Fruit fly (Drosophila melanogaster) whole organism, embryonic: ENCODE data around the gene ebd1.
A peak's percentile ranks its signal among the peaks of the same experiment; 100 is the strongest.

Experiments
- CG10979 ChIP-seq: fragments of 200-800 bp; sonication (Bioruptor generic); optimal IDR thresholded peaks from 2 replicates; lab custom pipeline; 2018; ENCODE audit warnings: missing biosample characterization, mild to moderate bottlenecking, missing genetic modification characterization, moderate library complexity
- CG1233 ChIP-seq: fragments of 200-800 bp; sonication (Bioruptor generic); optimal IDR thresholded peaks from 4 replicates; lab custom pipeline; 2018; ENCODE audit warnings: missing biosample characterization, mild to moderate bottlenecking, missing genetic modification characterization
- CG14050 ChIP-seq: fragments of 200-800 bp; sonication (Bioruptor generic); IDR thresholded peaks from 3 replicates; pipeline ENCODE4 v1.3.6; 2022; ENCODE audit warnings: missing biosample characterization, missing genetic modification characterization
- CG15514 ChIP-seq: fragments of 200-800 bp; sonication (Bioruptor generic); optimal IDR thresholded peaks from 3 replicates; lab custom pipeline; 2017; ENCODE audit warnings: missing biosample characterization, missing genetic modification characterization, mild to moderate bottlenecking, moderate library complexity, missing genetic modification reagents
- CG16779 ChIP-seq: fragments of 200-800 bp; sonication (Bioruptor generic); IDR thresholded peaks from 2 replicates; pipeline ENCODE4 v1.3.6; 2022; ENCODE audit warnings: missing biosample characterization, missing genetic modification characterization
- CG16815 ChIP-seq: fragments of 200-800 bp; sonication (Bioruptor generic); optimal IDR thresholded peaks from 3 replicates; lab custom pipeline; 2017; ENCODE audit warnings: missing biosample characterization, mild to moderate bottlenecking, missing genetic modification characterization
- CG2129 ChIP-seq: fragments of 200-800 bp; sonication (Bioruptor generic); IDR thresholded peaks from 2 replicates; pipeline ENCODE4 v1.3.6; 2022; ENCODE audit warnings: missing biosample characterization, missing genetic modification characterization; ENCODE audit not compliant: partially characterized antibody
- CG31441 ChIP-seq: fragments of 200-800 bp; sonication (Bioruptor generic); IDR thresholded peaks from 2 replicates; pipeline ENCODE4 v1.3.6; 2022; ENCODE audit warnings: missing biosample characterization, missing genetic modification characterization
- CG33557 ChIP-seq: fragments of 200-800 bp; sonication (Bioruptor generic); optimal IDR thresholded peaks from 2 replicates; lab custom pipeline; 2019; ENCODE audit warnings: missing biosample characterization, mild to moderate bottlenecking, missing genetic modification characterization, moderate library complexity
- CG43689 ChIP-seq: fragments of 200-800 bp; sonication (Bioruptor generic); IDR thresholded peaks from 2 replicates; pipeline ENCODE4 v1.3.6; 2022; ENCODE audit warnings: missing biosample characterization, missing genetic modification characterization
- CG4617 ChIP-seq: fragments of 200-800 bp; sonication (Bioruptor generic); optimal IDR thresholded peaks from 3 replicates; lab custom pipeline; 2016; ENCODE audit warnings: missing biosample characterization, missing genetic modification characterization, borderline replicate concordance
- CG6765 ChIP-seq: fragments of 200-800 bp; sonication (Bioruptor generic); optimal IDR thresholded peaks from 3 replicates; lab custom pipeline; 2017; ENCODE audit warnings: missing biosample characterization, mild to moderate bottlenecking, missing genetic modification characterization
- CG6854 ChIP-seq: fragments of 200-800 bp; sonication (Bioruptor generic); optimal IDR thresholded peaks from 3 replicates; lab custom pipeline; 2017; ENCODE audit warnings: missing biosample characterization, mild to moderate bottlenecking, missing genetic modification characterization
- CG7786 ChIP-seq: fragments of 200-800 bp; sonication (Bioruptor generic); optimal IDR thresholded peaks from 2 replicates; lab custom pipeline; 2016; ENCODE audit warnings: missing biosample characterization, missing genetic modification characterization
- CG8290 ChIP-seq, 3 experiments: fragments of 200-800 bp; sonication (Bioruptor generic); optimal IDR thresholded peaks; 2 replicates each; lab custom pipeline; 2016 to 2019; ENCODE audit warnings: missing biosample characterization in 3 of 3, missing genetic modification characterization in 3 of 3, mild to moderate bottlenecking in 2 of 3, moderate library complexity in 1 of 3
- CHES-1-like ChIP-seq: fragments of 200-800 bp; sonication (Bioruptor generic); optimal IDR thresholded peaks from 2 replicates; lab custom pipeline; 2016; ENCODE audit warnings: missing biosample characterization, missing genetic modification characterization
- Dip3 ChIP-seq: fragments of 200-800 bp; sonication (Bioruptor generic); optimal IDR thresholded peaks from 3 replicates; lab custom pipeline; 2016; ENCODE audit warnings: missing biosample characterization, missing genetic modification characterization
- ERR ChIP-seq: fragments of 200-800 bp; sonication (Bioruptor generic); optimal IDR thresholded peaks from 2 replicates; lab custom pipeline; 2016; ENCODE audit warnings: missing biosample characterization, missing genetic modification characterization
- H2.0 ChIP-seq: fragments of 200-800 bp; sonication (Bioruptor generic); IDR thresholded peaks from 2 replicates; pipeline ENCODE4 v1.3.6; 2022; ENCODE audit warnings: missing biosample characterization, missing genetic modification characterization
- HLHmδ ChIP-seq: fragments of 200-800 bp; sonication (Bioruptor generic); optimal IDR thresholded peaks from 2 replicates; lab custom pipeline; 2018; ENCODE audit warnings: missing biosample characterization, mild to moderate bottlenecking, missing genetic modification characterization, moderate library complexity
- Hand ChIP-seq: fragments of 200-800 bp; sonication (Bioruptor generic); optimal IDR thresholded peaks from 2 replicates; lab custom pipeline; 2017; ENCODE audit warnings: mild to moderate bottlenecking, missing biosample characterization, missing genetic modification reagents, missing genetic modification characterization
- MESR4 ChIP-seq: fragments of 200-800 bp; sonication (Bioruptor generic); optimal IDR thresholded peaks from 2 replicates; lab custom pipeline; 2018; ENCODE audit warnings: missing biosample characterization, mild to moderate bottlenecking, missing genetic modification characterization, moderate library complexity
- NfI ChIP-seq: fragments of 200-800 bp; sonication (Bioruptor generic); optimal IDR thresholded peaks from 3 replicates; lab custom pipeline; 2018; ENCODE audit warnings: missing biosample characterization, mild to moderate bottlenecking, missing genetic modification characterization, moderate library complexity
- Optix ChIP-seq: fragments of 200-800 bp; sonication (Bioruptor generic); IDR thresholded peaks from 3 replicates; pipeline ENCODE4 v1.3.6; 2022; ENCODE audit warnings: missing biosample characterization, missing genetic modification characterization
- Ptx1 ChIP-seq: fragments of 200-800 bp; sonication (Bioruptor generic); IDR thresholded peaks from 2 replicates; pipeline ENCODE4 v1.3.6; 2022; ENCODE audit warnings: missing biosample characterization, missing genetic modification characterization
- Side ChIP-seq: fragments of 200-800 bp; sonication (Bioruptor generic); optimal IDR thresholded peaks from 2 replicates; lab custom pipeline; 2016; ENCODE audit warnings: missing biosample characterization, missing genetic modification characterization
- Tbp ChIP-seq: fragments of >200 bp; optimal IDR thresholded peaks from 2 replicates; lab custom pipeline; 2018; ENCODE audit warnings: missing biosample characterization, missing genetic modification characterization
- ap ChIP-seq: fragments of 200-800 bp; sonication (Bioruptor generic); IDR thresholded peaks from 2 replicates; pipeline ENCODE4 v1.3.6; 2022; ENCODE audit warnings: missing biosample characterization, missing genetic modification characterization
- bcd ChIP-seq: fragments of 200-800 bp; sonication (Bioruptor generic); optimal IDR thresholded peaks from 2 replicates; lab custom pipeline; 2017; ENCODE audit warnings: missing biosample characterization, mild to moderate bottlenecking, missing genetic modification characterization
- chif ChIP-seq, 2 experiments: fragments of 200-800 bp; sonication (Bioruptor generic); optimal IDR thresholded peaks; 3 replicates each; lab custom pipeline; 2016; ENCODE audit warnings: missing biosample characterization in 2 of 2, missing genetic modification characterization in 2 of 2
- crol ChIP-seq: fragments of 200-800 bp; sonication (Bioruptor generic); IDR thresholded peaks from 2 replicates; pipeline ENCODE4 v1.3.6; 2022; ENCODE audit warnings: missing biosample characterization, missing genetic modification characterization
- danr ChIP-seq: fragments of 200-800 bp; sonication (Bioruptor generic); IDR thresholded peaks from 2 replicates; pipeline ENCODE4 v1.3.6; 2022; ENCODE audit warnings: missing biosample characterization, missing genetic modification characterization
- dmrt11E ChIP-seq: fragments of 200-800 bp; sonication (Bioruptor generic); optimal IDR thresholded peaks from 3 replicates; lab custom pipeline; 2018; ENCODE audit warnings: missing biosample characterization, mild to moderate bottlenecking, missing genetic modification characterization, moderate library complexity
- dysf ChIP-seq: fragments of 200-800 bp; sonication (Bioruptor generic); IDR thresholded peaks from 3 replicates; pipeline ENCODE4 v1.3.6; 2022; ENCODE audit warnings: missing biosample characterization, missing genetic modification characterization
- fd96Cb ChIP-seq: fragments of 200-800 bp; sonication (Bioruptor generic); optimal IDR thresholded peaks from 2 replicates; lab custom pipeline; 2018; ENCODE audit warnings: missing biosample characterization, mild to moderate bottlenecking, missing genetic modification characterization, moderate library complexity
- gt ChIP-seq: fragments of 200-800 bp; sonication (Bioruptor generic); IDR thresholded peaks from 2 replicates; pipeline ENCODE4 v1.3.6; 2022; ENCODE audit warnings: missing biosample characterization, missing genetic modification characterization
- ind ChIP-seq: fragments of 200-800 bp; sonication (Bioruptor generic); optimal IDR thresholded peaks from 3 replicates; lab custom pipeline; 2016; ENCODE audit warnings: missing biosample characterization, missing genetic modification characterization
- kni ChIP-seq: fragments of 200-800 bp; sonication (Bioruptor generic); optimal IDR thresholded peaks from 3 replicates; lab custom pipeline; 2017; ENCODE audit warnings: mild to moderate bottlenecking, missing biosample characterization, missing genetic modification reagents, missing genetic modification characterization
- lab ChIP-seq: fragments of 200-800 bp; sonication (Bioruptor generic); optimal IDR thresholded peaks from 3 replicates; lab custom pipeline; 2017; ENCODE audit warnings: missing biosample characterization, missing genetic modification characterization, mild to moderate bottlenecking, moderate library complexity, missing genetic modification reagents
- mirr ChIP-seq: fragments of 200-800 bp; sonication (Bioruptor generic); optimal IDR thresholded peaks from 3 replicates; lab custom pipeline; 2018; ENCODE audit warnings: missing biosample characterization, mild to moderate bottlenecking, missing genetic modification characterization
- mld ChIP-seq: fragments of 200-800 bp; sonication (Bioruptor generic); IDR thresholded peaks from 3 replicates; pipeline ENCODE4 v1.3.6; 2022; ENCODE audit warnings: missing biosample characterization, missing genetic modification characterization; ENCODE audit not compliant: partially characterized antibody
- ranshi ChIP-seq: fragments of 200-800 bp; sonication (Bioruptor generic); IDR thresholded peaks from 2 replicates; pipeline ENCODE4 v1.3.6; 2022; ENCODE audit warnings: missing biosample characterization, missing genetic modification characterization
- sens ChIP-seq: fragments of 200-800 bp; sonication (Bioruptor generic); peaks from one replicate; lab custom pipeline; 2016; ENCODE audit warnings: missing biosample characterization, missing genetic modification characterization
- seq ChIP-seq: fragments of 200-800 bp; sonication (Bioruptor generic); IDR thresholded peaks from 2 replicates; pipeline ENCODE4 v1.3.6; 2022; ENCODE audit warnings: missing biosample characterization, missing genetic modification characterization
- sisA ChIP-seq: fragments of 200-800 bp; sonication (Bioruptor generic); IDR thresholded peaks from 2 replicates; pipeline ENCODE4 v1.3.6; 2022; ENCODE audit warnings: missing biosample characterization, missing genetic modification characterization
- toy ChIP-seq: fragments of 200-800 bp; sonication (Bioruptor generic); IDR thresholded peaks from 2 replicates; pipeline ENCODE4 v1.3.6; 2022; ENCODE audit warnings: missing biosample characterization, missing genetic modification characterization
- ttk ChIP-seq: fragments of 200-800 bp; sonication (Bioruptor generic); IDR thresholded peaks from 2 replicates; pipeline ENCODE4 v2.1.2; 2022; ENCODE audit warnings: missing biosample characterization, missing genetic modification characterization
- twi ChIP-seq: fragments of 200-800 bp; optimal IDR thresholded peaks from 2 replicates; lab custom pipeline; 2019; ENCODE audit warnings: missing biosample characterization, mild to moderate bottlenecking, missing genetic modification characterization, moderate library complexity
- vvl ChIP-seq: fragments of 200-800 bp; sonication (Bioruptor generic); IDR thresholded peaks from 2 replicates; pipeline ENCODE4 v1.3.6; 2022; ENCODE audit warnings: missing biosample characterization, missing genetic modification characterization

Gene ebd1

DNA sequence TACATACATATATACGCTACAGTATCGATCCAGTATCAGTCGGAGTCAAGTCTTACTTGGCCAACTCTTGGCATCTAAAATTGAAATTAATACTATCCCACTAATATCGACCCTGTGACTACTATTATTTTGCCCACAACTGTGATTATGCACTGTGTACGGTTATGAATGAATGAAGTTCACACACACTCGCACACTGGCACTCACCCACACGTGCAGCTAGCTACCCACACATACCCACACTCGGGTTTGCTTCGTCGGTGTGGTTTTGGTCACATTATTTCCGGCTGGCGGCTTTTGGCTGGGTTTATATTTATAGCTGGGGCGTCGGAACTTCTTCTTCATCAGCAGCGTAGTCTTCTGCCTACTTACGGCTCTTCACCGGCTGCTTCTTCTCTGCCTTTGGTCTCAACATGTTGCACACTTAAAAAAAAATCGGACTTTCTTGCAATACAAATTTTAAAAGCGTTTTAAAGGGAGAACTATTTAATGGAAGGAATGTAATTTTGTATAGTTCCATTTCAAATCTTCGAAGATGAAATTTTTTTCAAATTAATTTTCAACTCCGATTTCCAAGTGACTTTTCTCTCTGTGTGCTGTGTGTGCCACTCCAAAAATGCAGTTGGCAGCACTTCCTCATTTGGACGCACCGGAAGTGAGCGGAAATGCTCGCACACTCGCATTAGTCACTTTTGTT lies 50.9 kb downstream of the ebd1 start (continued):
- TF ChIP-seq CG33557 (GFP tag; lab: Kevin White, UChicago) = peak; percentile 94
- TF ChIP-seq Tbp (GFP tag; lab: Kevin White, UChicago) = no peak
- TF ChIP-seq toy (GFP tag; lab: Robert Waterston, UW) = peak; percentile 26; the same call in 1 of the 2 replicates
- peak; percentile 90 for TF ChIP-seq CG31441
- peak; percentile 77 for TF ChIP-seq Dip3 (GFP tag; lab: Kevin White, UChicago)
- TF ChIP-seq Optix = peak; percentile 89
- peak; percentile 89 for TF ChIP-seq Ptx1 (GFP tag; lab: Robert Waterston, UW)
- peak; percentile 88 for TF ChIP-seq ap (GFP tag; lab: Robert Waterston, UW)
- 0 out of 2 replicates have a peak, but pooled peaks have one; percentile 29 for TF ChIP-seq CG16779 (GFP tag; lab: Robert Waterston, UW)
- peak; percentile 82 for TF ChIP-seq ranshi (GFP tag; lab: Robert Waterston, UW)
- TF ChIP-seq fd96Cb (tag; lab: Kevin White, UChicago) = peak; percentile 94
- TF ChIP-seq ind (GFP tag; lab: Kevin White, UChicago) = peak; percentile 89
- TF ChIP-seq seq (GFP tag; lab: Robert Waterston, UW) = peak; percentile 88
- TF ChIP-seq MESR4 (GFP tag; lab: Kevin White, UChicago) = peak; percentile 6
- TF ChIP-seq CG10979 (tag; lab: Kevin White, UChicago) = peak; percentile 96
- peak; percentile 92 for TF ChIP-seq ttk (GFP tag; lab: Robert Waterston, UW)
- peak; percentile 38 for TF ChIP-seq CG15514 (GFP tag; lab: Kevin White, UChicago)
- peak; percentile 88 for TF ChIP-seq CG14050
- peak; percentile 82 for TF ChIP-seq twi (tag; lab: Kevin White, UChicago)
- peak; percentile 85 for TF ChIP-seq Side (GFP tag; lab: Kevin White, UChicago)
- TF ChIP-seq vvl = peak; percentile 93
- no peak; the same call in 1 of the 2 replicates for TF ChIP-seq crol (GFP tag; lab: Robert Waterston, UW)
- TF ChIP-seq mld (GFP tag; lab: Robert Waterston, UW) = no peak
- TF ChIP-seq H2.0 = peak; percentile 90
- TF ChIP-seq CG6765 (GFP tag; lab: Kevin White, UChicago) = peak; percentile 64
- peak; percentile 99 for TF ChIP-seq sens (GFP tag; lab: Kevin White, UChicago)
- TF ChIP-seq CG4617 (GFP tag; lab: Kevin White, UChicago) = peak; percentile 73
- peak; percentile 82 for TF ChIP-seq gt (GFP tag; lab: Robert Waterston, UW)
- TF ChIP-seq CG6854 (GFP tag; lab: Kevin White, UChicago) = peak; percentile 76
- TF ChIP-seq CG16815 (GFP tag; lab: Kevin White, UChicago) = peak; percentile 88
- peak; percentile 93 for TF ChIP-seq sisA (GFP tag; lab: Robert Waterston, UW)
- TF ChIP-seq CG43689 (GFP tag; lab: Robert Waterston, UW) = peak; percentile 79
- no peak for TF ChIP-seq mirr (GFP tag; lab: Kevin White, UChicago)
- TF ChIP-seq lab (GFP tag; lab: Kevin White, UChicago) = peak; percentile 88
- no peak for TF ChIP-seq HLHmδ (GFP tag; lab: Kevin White, UChicago)
- TF ChIP-seq dmrt11E (tag; lab: Kevin White, UChicago) = peak; percentile 97
- TF ChIP-seq CG8290 (GFP tag; optimal IDR thresholded peaks at IDR 0.05; lab: Kevin White, UChicago) = peak; percentile 93
- TF ChIP-seq CG8290 (tag; optimal IDR thresholded peaks at IDR 0.05; lab: Kevin White, UChicago) = peak; percentile 35 to 76
- TF ChIP-seq chif (GFP tag; optimal IDR thresholded peaks at IDR 0.05; lab: Kevin White, UChicago) = peak; percentile 94 to 97
- TF ChIP-seq NfI = peak; percentile 84
- peak; percentile 50 for TF ChIP-seq Hand (GFP tag; lab: Kevin White, UChicago)
- TF ChIP-seq CG7786 = peak; percentile 92
- no peak for TF ChIP-seq CG2129 (GFP tag; lab: Robert Waterston, UW)
- TF ChIP-seq CHES-1-like (GFP tag; lab: Kevin White, UChicago) = peak; percentile 91
- peak; percentile 72 for TF ChIP-seq kni (GFP tag; lab: Kevin White, UChicago)
- peak; percentile 87 for TF ChIP-seq dysf (GFP tag; lab: Robert Waterston, UW)
- TF ChIP-seq bcd = peak; percentile 87
- peak; percentile 85 for TF ChIP-seq CG1233 (GFP tag; lab: Kevin White, UChicago)
- TF ChIP-seq danr (GFP tag; lab: Robert Waterston, UW) = peak; percentile 82
- TF ChIP-seq ERR = peak; percentile 73
